Worm (Caenorhabditis elegans) whole organism, L4 larva: ENCODE results near the gene hmg-1.1.

Experiments used
- F49E8.2 ChIP-seq: sonication (generic microtip); optimal IDR thresholded peaks from 2 replicates; lab custom pipeline; 2016; ENCODE audit warnings: missing compliant biosample characterization, mild to moderate bottlenecking, missing genetic modification characterization, borderline replicate concordance
- Y48G9A.11 ChIP-seq: fragments of 200-800 bp; sonication (Bioruptor generic); IDR thresholded peaks from 2 replicates; pipeline ENCODE4 v1.3.6; 2022; ENCODE audit warnings: missing genetic modification reagents, missing genetic modification characterization, missing compliant biosample characterization
- Y75B8A.6 ChIP-seq: fragments of 200-800 bp; sonication (Bioruptor generic); IDR thresholded peaks from 2 replicates; pipeline ENCODE4 v1.3.6; 2022; ENCODE audit warnings: missing genetic modification reagents, missing genetic modification characterization, missing compliant biosample characterization
- ZK337.2 ChIP-seq: fragments of 200-800 bp; sonication (Bioruptor generic); IDR thresholded peaks from 2 replicates; pipeline ENCODE4 v1.3.6; 2022; ENCODE audit warnings: missing genetic modification reagents, missing genetic modification characterization, missing compliant biosample characterization
- aha-1 ChIP-seq: fragments of 150-350 bp; peaks from one replicate; lab custom pipeline; 2014; ENCODE audit warnings: missing biosample characterization, missing genetic modification characterization
- ama-1 ChIP-seq: fragments of 150-350 bp; optimal IDR thresholded peaks from 2 replicates; lab custom pipeline; 2014; ENCODE audit warnings: inconsistent platforms, mixed read lengths
- attf-4 ChIP-seq: sonication (generic microtip); optimal IDR thresholded peaks from 3 replicates; lab custom pipeline; 2017; ENCODE audit warnings: missing biosample characterization, missing genetic modification characterization
- ceh-62 ChIP-seq: sonication (generic microtip); optimal IDR thresholded peaks from 2 replicates; lab custom pipeline; 2017; ENCODE audit warnings: missing biosample characterization, missing genetic modification characterization
- cey-2 ChIP-seq: sonication (generic microtip); optimal IDR thresholded peaks from 3 replicates; lab custom pipeline; 2017; ENCODE audit warnings: missing genetic modification characterization, mild to moderate bottlenecking, missing compliant biosample characterization, antibody characterized with exemption, borderline replicate concordance; ENCODE audit not compliant: insufficient read depth
- ctbp-1 ChIP-seq: fragments of 200-800 bp; sonication (Bioruptor generic); IDR thresholded peaks from 2 replicates; pipeline ENCODE4 v1.3.6; 2022; ENCODE audit warnings: missing genetic modification reagents, missing genetic modification characterization, missing compliant biosample characterization
- daf-16 ChIP-seq, 3 experiments: sonication (generic microtip); optimal IDR thresholded peaks; 2 replicates each; lab custom pipeline; 2016 to 2017; ENCODE audit warnings: missing genetic modification characterization in 3 of 3, missing genetic modification reagents in 3 of 3, mild to moderate bottlenecking in 2 of 3, missing compliant biosample characterization in 2 of 3, missing biosample characterization in 1 of 3, moderate library complexity in 1 of 3
- daf-8 ChIP-seq: fragments of 200-800 bp; sonication (Bioruptor generic); IDR thresholded peaks from 2 replicates; pipeline ENCODE4 v1.3.6; 2022; ENCODE audit warnings: missing genetic modification characterization, missing compliant biosample characterization
- dmd-6 ChIP-seq: fragments of 200-800 bp; sonication (Bioruptor generic); IDR thresholded peaks from 2 replicates; pipeline ENCODE4 v1.3.6; 2022; ENCODE audit warnings: missing genetic modification reagents, missing genetic modification characterization, missing compliant biosample characterization
- duxl-1 ChIP-seq: sonication (generic microtip); optimal IDR thresholded peaks from 2 replicates; lab custom pipeline; 2016; ENCODE audit warnings: mild to moderate bottlenecking, missing genetic modification characterization, moderate library complexity, missing compliant biosample characterization; ENCODE audit not compliant: poor library complexity
- dve-1 ChIP-seq: sonication (generic microtip); optimal IDR thresholded peaks from 2 replicates; lab custom pipeline; 2017; ENCODE audit warnings: antibody characterized with exemption, mild to moderate bottlenecking, missing genetic modification characterization, missing compliant biosample characterization; ENCODE audit not compliant: insufficient read depth
- egl-43 ChIP-seq: fragments of 200-800 bp; sonication (Bioruptor generic); IDR thresholded peaks from 2 replicates; pipeline ENCODE4 v1.3.6; 2022; ENCODE audit warnings: missing genetic modification reagents, missing genetic modification characterization, missing compliant biosample characterization
- gei-8 ChIP-seq: fragments of 200-800 bp; sonication (Bioruptor generic); optimal IDR thresholded peaks from 2 replicates; lab custom pipeline; 2018; ENCODE audit warnings: mild to moderate bottlenecking, missing genetic modification characterization, missing compliant biosample characterization
- hif-1 ChIP-seq, 2 experiments: sonication (generic microtip); optimal IDR thresholded peaks; 2 replicates each; lab custom pipeline; 2016 to 2017; ENCODE audit warnings: missing compliant biosample characterization in 2 of 2, missing genetic modification characterization in 2 of 2, missing genetic modification reagents in 2 of 2, missing genotype in 2 of 2, mild to moderate bottlenecking in 1 of 2
- hlh-11 ChIP-seq: fragments of 200-800 bp; sonication (Bioruptor generic); optimal IDR thresholded peaks from 2 replicates; lab custom pipeline; 2018; ENCODE audit warnings: mild to moderate bottlenecking, missing genetic modification characterization, missing compliant biosample characterization
- hlh-30 ChIP-seq: sonication (generic microtip); optimal IDR thresholded peaks from 2 replicates; lab custom pipeline; 2017; ENCODE audit warnings: antibody characterized with exemption, mild to moderate bottlenecking, missing genetic modification characterization, missing compliant biosample characterization; ENCODE audit not compliant: insufficient read depth
- lim-7 ChIP-seq: fragments of 200-800 bp; sonication (Bioruptor generic); IDR thresholded peaks from 2 replicates; pipeline ENCODE4 v1.3.6; 2022; ENCODE audit warnings: missing genetic modification characterization, missing compliant biosample characterization
- lin-15B ChIP-seq: fragments of 150-350 bp; sonication (generic microtip); optimal IDR thresholded peaks from 3 replicates; lab custom pipeline; 2014; ENCODE audit warnings: missing biosample characterization, missing genetic modification characterization
- lin-38 ChIP-seq: fragments of 200-800 bp; sonication (Bioruptor generic); IDR thresholded peaks from 2 replicates; pipeline ENCODE4 v1.3.6; 2022; ENCODE audit warnings: missing genetic modification reagents, missing genetic modification characterization, missing compliant biosample characterization
- lsy-2 ChIP-seq, 2 experiments: fragments of 150-350 bp in 1 of 2; sonication (generic microtip) in 1 of 2; optimal IDR thresholded peaks; 2 replicates each; lab custom pipeline; 2014 to 2017; ENCODE audit warnings: missing biosample characterization in 2 of 2, missing genetic modification characterization in 2 of 2
- madf-5 ChIP-seq, 2 experiments: fragments of 200-800 bp; sonication (Bioruptor generic); IDR thresholded peaks; 2 replicates each; pipeline ENCODE4 v1.3.6; 2022; ENCODE audit warnings: missing compliant biosample characterization in 2 of 2, missing genetic modification characterization in 2 of 2
- madf-9 ChIP-seq: fragments of 200-800 bp; sonication (Bioruptor generic); conservative IDR thresholded peaks from 2 replicates; pipeline ENCODE4 v1.3.6; 2022; ENCODE audit warnings: missing genetic modification reagents, missing genetic modification characterization, missing compliant biosample characterization
- mdl-1 ChIP-seq, 2 experiments: fragments of 150-350 bp in 1 of 2; sonication (generic microtip) in 1 of 2; optimal IDR thresholded peaks; 2 replicates each; lab custom pipeline; 2014 to 2017; ENCODE audit warnings: missing biosample characterization in 2 of 2, missing genetic modification characterization in 2 of 2
- mes-2 ChIP-seq: sonication (generic microtip); optimal IDR thresholded peaks from 2 replicates; lab custom pipeline; 2016; ENCODE audit warnings: missing genotype, mild to moderate bottlenecking, missing genetic modification characterization, missing compliant biosample characterization; ENCODE audit not compliant: poor library complexity, severe bottlenecking
- nhr-10 ChIP-seq: fragments of 150-350 bp; optimal IDR thresholded peaks from 2 replicates; lab custom pipeline; 2014; ENCODE audit warnings: missing biosample characterization, missing genetic modification characterization
- nhr-102 ChIP-seq: sonication (generic microtip); optimal IDR thresholded peaks from 2 replicates; lab custom pipeline; 2016; ENCODE audit warnings: mild to moderate bottlenecking, missing genetic modification characterization, moderate library complexity, missing compliant biosample characterization
- nhr-237 ChIP-seq: sonication (generic microtip); optimal IDR thresholded peaks from 2 replicates; lab custom pipeline; 2017; ENCODE audit warnings: missing biosample characterization, missing genetic modification characterization
- nhr-48 ChIP-seq: sonication (generic microtip); optimal IDR thresholded peaks from 2 replicates; lab custom pipeline; 2016; ENCODE audit warnings: mild to moderate bottlenecking, missing genetic modification characterization, missing compliant biosample characterization
- php-3 ChIP-seq: fragments of 200-800 bp; sonication (Bioruptor generic); IDR thresholded peaks from 2 replicates; pipeline ENCODE4 v1.3.6; 2022; ENCODE audit warnings: missing genetic modification reagents, missing genetic modification characterization, missing compliant biosample characterization
- saeg-2 ChIP-seq: fragments of 200-800 bp; sonication (Bioruptor generic); IDR thresholded peaks from 2 replicates; pipeline ENCODE4 v1.3.6; 2022; ENCODE audit warnings: missing genetic modification reagents, missing genetic modification characterization, missing compliant biosample characterization
- sdz-12 ChIP-seq: fragments of 200-800 bp; sonication (Bioruptor generic); optimal IDR thresholded peaks from 2 replicates; lab custom pipeline; 2018; ENCODE audit warnings: mild to moderate bottlenecking, missing genetic modification characterization, missing compliant biosample characterization
- skn-1 ChIP-seq: fragments of 150-350 bp; optimal IDR thresholded peaks from 2 replicates; lab custom pipeline; 2014; ENCODE audit warnings: missing biosample characterization, missing genetic modification characterization
- snpc-1.2 ChIP-seq: fragments of 200-800 bp; sonication (Bioruptor generic); IDR thresholded peaks from 2 replicates; pipeline ENCODE4 v1.3.6; 2022; ENCODE audit warnings: missing genetic modification reagents, missing genetic modification characterization, missing compliant biosample characterization
- tag-97 ChIP-seq: fragments of 200-800 bp; sonication (Bioruptor generic); IDR thresholded peaks from 2 replicates; pipeline ENCODE4 v1.3.6; 2022; ENCODE audit warnings: missing genetic modification characterization, missing compliant biosample characterization
- unc-130 ChIP-seq: sonication (generic microtip); optimal IDR thresholded peaks from 2 replicates; lab custom pipeline; 2016; ENCODE audit warnings: missing genetic modification reagents, missing genetic modification characterization, missing compliant biosample characterization
- unc-39 ChIP-seq: sonication (generic microtip); optimal IDR thresholded peaks from 2 replicates; lab custom pipeline; 2017; ENCODE audit warnings: missing biosample characterization, missing genetic modification characterization
- zfp-3 ChIP-seq: fragments of 200-800 bp; sonication (Bioruptor generic); conservative IDR thresholded peaks from 2 replicates; pipeline ENCODE4 v1.3.6; 2022; ENCODE audit warnings: missing genetic modification reagents, missing genetic modification characterization, missing compliant biosample characterization

The hmg-1.1 gene

ce11 chrII:14244457-14245254 is 5.8 kb upstream of the hmg-1.1 start (continued):
- TF ChIP-seq hif-1 (tag; optimal IDR thresholded peaks at IDR 0.05; lab: Kevin White, UChicago) (peak; percentile 68 to 99), nhr-48 (tag; lab: Kevin White, UChicago) (peak; percentile 11), dmd-6 (GFP tag; lab: Robert Waterston, UW) (peak; percentile 39; the same call in 1 of the 2 replicates), daf-8 (GFP tag; lab: Robert Waterston, UW) (no peak), skn-1 (tag; lab: Kevin White, UChicago) (no peak), zfp-3 (GFP tag; lab: Robert Waterston, UW) (no peak), saeg-2 (GFP tag; lab: Robert Waterston, UW) (no peak), lsy-2 (tag; optimal IDR thresholded peaks at IDR 0.05; lab: Kevin White, UChicago) (peak in 1 of 2 experiments; percentile 37), lin-38 (GFP tag; lab: Robert Waterston, UW) (peak; percentile 57), snpc-1.2 (GFP tag; lab: Robert Waterston, UW) (peak; percentile 69; the same call in 1 of the 2 replicates), duxl-1 (tag; lab: Kevin White, UChicago) (no peak), mdl-1 (tag; optimal IDR thresholded peaks at IDR 0.05; lab: Kevin White, UChicago) (peak in 1 of 2 experiments; percentile 77), tag-97 (GFP tag; lab: Robert Waterston, UW) (no peak), Y75B8A.6 (GFP tag; lab: Robert Waterston, UW) (0 out of 2 replicates have a peak, but pooled peaks have one; percentile 35), daf-16 (GFP tag; optimal IDR thresholded peaks at IDR 0.05; lab: Kevin White, UChicago) (no peak), daf-16 (tag; optimal IDR thresholded peaks at IDR 0.05; lab: Kevin White, UChicago) (peak; percentile 17)
- TF ChIP-seq, all 104 proteins: peak for 34

- TF ChIP-seq aha-1 = no peak
- no peak for TF ChIP-seq nhr-237
- TF ChIP-seq unc-130 (GFP tag; lab: Kevin White, UChicago) = peak; percentile 58
- peak; percentile 60 for TF ChIP-seq lin-38 (GFP tag; lab: Robert Waterston, UW)
- no peak for TF ChIP-seq php-3 (GFP tag; lab: Robert Waterston, UW)
- TF ChIP-seq gei-8 (GFP tag; lab: Kevin White, UChicago) = no peak
- no peak for TF ChIP-seq ZK337.2
- peak; percentile 49 for TF ChIP-seq F49E8.2 (tag; lab: Kevin White, UChicago)
- no peak for TF ChIP-seq hlh-11 (tag; lab: Kevin White, UChicago)
- no peak for TF ChIP-seq ctbp-1 (GFP tag; lab: Robert Waterston, UW)
- TF ChIP-seq mes-2 = peak; percentile 23
- no peak for TF ChIP-seq nhr-10 (tag; lab: Kevin White, UChicago)
- peak in 1 of 2 experiments; percentile 25 for TF ChIP-seq lsy-2 (tag; optimal IDR thresholded peaks at IDR 0.05; lab: Kevin White, UChicago)
- no peak for TF ChIP-seq cey-2 (tag; lab: Kevin White, UChicago)
- TF ChIP-seq Y48G9A.11 (GFP tag; lab: Robert Waterston, UW) = peak; percentile 54; the same call in 1 of the 2 replicates
- no peak for TF ChIP-seq hif-1 (tag; optimal IDR thresholded peaks at IDR 0.05; lab: Kevin White, UChicago)
These were observed 3.3 kb upstream of the hmg-1.1 start for ce11 chrII:14247227-14247626.

- TF ChIP-seq hlh-30 (peak; percentile 82), madf-5 (GFP tag; IDR thresholded peaks at IDR 0.05; lab: Robert Waterston, UW) (no peak), lsy-2 (tag; optimal IDR thresholded peaks at IDR 0.05; lab: Kevin White, UChicago) (peak in 1 of 2 experiments; percentile 20), lin-15B (tag; lab: Kevin White, UChicago) (no peak), sdz-12 (GFP tag; lab: Kevin White, UChicago) (no peak), ama-1 (lab: Kevin White, UChicago) (no peak), unc-39 (tag; lab: Kevin White, UChicago) (no peak), nhr-102 (tag; lab: Kevin White, UChicago) (no peak), attf-4 (tag; lab: Kevin White, UChicago) (no peak), madf-9 (GFP tag; lab: Robert Waterston, UW) (no peak), lim-7 (GFP tag; lab: Robert Waterston, UW) (no peak), Y48G9A.11 (GFP tag; lab: Robert Waterston, UW) (no peak), unc-130 (GFP tag; lab: Kevin White, UChicago) (no peak), hlh-11 (tag; lab: Kevin White, UChicago) (peak; percentile 81), dve-1 (tag; lab: Kevin White, UChicago) (peak; percentile 73), daf-16 (GFP tag; optimal IDR thresholded peaks at IDR 0.05; lab: Kevin White, UChicago) (no peak), daf-16 (tag; optimal IDR thresholded peaks at IDR 0.05; lab: Kevin White, UChicago) (peak; percentile 15), egl-43 (peak; percentile 23; the same call in 1 of the 2 replicates), tag-97 (GFP tag; lab: Robert Waterston, UW) (no peak), ceh-62 (tag; lab: Kevin White, UChicago) (no peak)
These were observed 2.6 kb upstream of the hmg-1.1 start for ce11 chrII:14247748-14248502.
